Fruit fly (Drosophila melanogaster) whole organism, embryonic: ENCODE data around the gene CG8312.

Experiments
- CG10543 ChIP-seq: fragments of 200-800 bp; sonication (Bioruptor generic); optimal IDR thresholded peaks from 3 replicates; lab custom pipeline; 2017; ENCODE audit warnings: missing biosample characterization, mild to moderate bottlenecking, missing genetic modification characterization, moderate library complexity
- CG11398 ChIP-seq: fragments of 200-800 bp; sonication (Bioruptor generic); optimal IDR thresholded peaks from 2 replicates; lab custom pipeline; 2016; ENCODE audit warnings: missing biosample characterization, missing genetic modification characterization
- CG11723 ChIP-seq: fragments of 200-800 bp; sonication (Bioruptor generic); optimal IDR thresholded peaks from 2 replicates; lab custom pipeline; 2017; ENCODE audit warnings: missing biosample characterization, mild to moderate bottlenecking, missing genetic modification characterization
- CG12104 ChIP-seq: fragments of 200-800 bp; sonication (Bioruptor generic); optimal IDR thresholded peaks from 3 replicates; lab custom pipeline; 2016; ENCODE audit warnings: missing biosample characterization, missing genetic modification characterization
- CG13624 ChIP-seq: fragments of 200-800 bp; sonication (Bioruptor generic); optimal IDR thresholded peaks from 2 replicates; lab custom pipeline; 2016; ENCODE audit warnings: missing biosample characterization, missing genetic modification characterization
- CG17385 ChIP-seq: fragments of 200-800 bp; sonication (Bioruptor generic); optimal IDR thresholded peaks from 3 replicates; lab custom pipeline; 2018; ENCODE audit warnings: missing biosample characterization, mild to moderate bottlenecking, missing genetic modification characterization
- CG17829 ChIP-seq: fragments of 200-800 bp; optimal IDR thresholded peaks from 2 replicates; lab custom pipeline; 2019; ENCODE audit warnings: missing biosample characterization, mild to moderate bottlenecking, missing genetic modification characterization, moderate library complexity
- CG34224 ChIP-seq: fragments of 200-800 bp; sonication (Bioruptor generic); IDR thresholded peaks from 3 replicates; pipeline ENCODE4 v1.3.6; 2022; ENCODE audit warnings: missing biosample characterization, missing genetic modification characterization; ENCODE audit not compliant: partially characterized antibody
- CG4730 ChIP-seq: fragments of 200-800 bp; sonication (Bioruptor generic); IDR thresholded peaks from 2 replicates; pipeline ENCODE4 v1.3.6; 2022; ENCODE audit warnings: missing biosample characterization, missing genetic modification characterization
- CG4820 ChIP-seq: fragments of 200-800 bp; sonication (Bioruptor generic); optimal IDR thresholded peaks from 3 replicates; lab custom pipeline; 2016; ENCODE audit warnings: missing biosample characterization, missing genetic modification characterization
- CG6765 ChIP-seq: fragments of 200-800 bp; sonication (Bioruptor generic); optimal IDR thresholded peaks from 3 replicates; lab custom pipeline; 2017; ENCODE audit warnings: missing biosample characterization, mild to moderate bottlenecking, missing genetic modification characterization
- CG7786 ChIP-seq: fragments of 200-800 bp; sonication (Bioruptor generic); optimal IDR thresholded peaks from 2 replicates; lab custom pipeline; 2016; ENCODE audit warnings: missing biosample characterization, missing genetic modification characterization
- CG7839 ChIP-seq: fragments of 200-800 bp; sonication (Bioruptor generic); optimal IDR thresholded peaks from 3 replicates; lab custom pipeline; 2018; ENCODE audit warnings: missing biosample characterization, mild to moderate bottlenecking, missing genetic modification characterization, moderate library complexity
- CG7987 ChIP-seq: fragments of 200-800 bp; sonication (Bioruptor generic); optimal IDR thresholded peaks from 2 replicates; lab custom pipeline; 2018; ENCODE audit warnings: missing biosample characterization, mild to moderate bottlenecking, missing genetic modification characterization, moderate library complexity
- CHES-1-like ChIP-seq: fragments of 200-800 bp; sonication (Bioruptor generic); optimal IDR thresholded peaks from 2 replicates; lab custom pipeline; 2016; ENCODE audit warnings: missing biosample characterization, missing genetic modification characterization
- Dbx ChIP-seq: fragments of 200-800 bp; sonication (Bioruptor generic); IDR thresholded peaks from 3 replicates; pipeline ENCODE4 v1.3.6; 2022; ENCODE audit warnings: missing biosample characterization, missing genetic modification characterization
- E2f2 ChIP-seq: fragments of 200-800 bp; sonication (Bioruptor generic); IDR thresholded peaks from 2 replicates; pipeline ENCODE4 v1.3.6; 2022; ENCODE audit warnings: missing biosample characterization, missing genetic modification characterization
- Ets65A ChIP-seq: fragments of 200-800 bp; sonication (Bioruptor generic); peaks from one replicate; lab custom pipeline; 2016; ENCODE audit warnings: missing biosample characterization, missing genetic modification characterization
- Ets97D ChIP-seq: fragments of 200-800 bp; sonication (Bioruptor generic); optimal IDR thresholded peaks from 3 replicates; lab custom pipeline; 2016; ENCODE audit warnings: missing biosample characterization, missing genetic modification characterization
- Fer1 ChIP-seq: fragments of 200-800 bp; sonication (Bioruptor generic); optimal IDR thresholded peaks from 2 replicates; lab custom pipeline; 2017; ENCODE audit warnings: missing biosample characterization, mild to moderate bottlenecking, missing genetic modification characterization
- Hr3 ChIP-seq: fragments of 200-800 bp; sonication (Bioruptor generic); optimal IDR thresholded peaks from 3 replicates; lab custom pipeline; 2016; ENCODE audit warnings: missing biosample characterization, missing genetic modification characterization
- MESR4 ChIP-seq: fragments of 200-800 bp; sonication (Bioruptor generic); optimal IDR thresholded peaks from 2 replicates; lab custom pipeline; 2018; ENCODE audit warnings: missing biosample characterization, mild to moderate bottlenecking, missing genetic modification characterization, moderate library complexity
- NFAT ChIP-seq: fragments of 200-800 bp; sonication (Bioruptor generic); IDR thresholded peaks from 2 replicates; pipeline ENCODE4 v1.3.6; 2022; ENCODE audit warnings: missing biosample characterization, missing genetic modification characterization
- Nf-YA ChIP-seq: fragments of 200-800 bp; sonication (Bioruptor generic); IDR thresholded peaks from 2 replicates; pipeline ENCODE4 v1.3.6; 2022; ENCODE audit warnings: missing biosample characterization, missing genetic modification characterization
- PHDP ChIP-seq: fragments of 200-800 bp; sonication (Bioruptor generic); optimal IDR thresholded peaks from 3 replicates; lab custom pipeline; 2018; ENCODE audit warnings: missing biosample characterization, mild to moderate bottlenecking, missing genetic modification characterization, moderate library complexity
- Pdp1 ChIP-seq, 2 experiments: fragments of 200-800 bp; sonication (Bioruptor generic); optimal IDR thresholded peaks; 3 replicates each; lab custom pipeline; 2016; ENCODE audit warnings: missing biosample characterization in 2 of 2, missing genetic modification characterization in 2 of 2, mild to moderate bottlenecking in 1 of 2, moderate library complexity in 1 of 2
- Poxn ChIP-seq: fragments of 200-800 bp; sonication (Bioruptor generic); IDR thresholded peaks from 2 replicates; pipeline ENCODE4 v1.3.6; 2022; ENCODE audit warnings: missing biosample characterization, missing genetic modification characterization
- Sox102F ChIP-seq: fragments of 200-800 bp; sonication (Bioruptor generic); optimal IDR thresholded peaks from 2 replicates; lab custom pipeline; 2018; ENCODE audit warnings: missing biosample characterization, mild to moderate bottlenecking, missing genetic modification characterization, moderate library complexity
- Ssrp ChIP-seq: fragments of 200-800 bp; sonication (Bioruptor generic); optimal IDR thresholded peaks from 2 replicates; lab custom pipeline; 2018; ENCODE audit warnings: missing biosample characterization, mild to moderate bottlenecking, missing genetic modification characterization, moderate library complexity
- YL-1 ChIP-seq: fragments of 200-800 bp; sonication (Bioruptor generic); optimal IDR thresholded peaks from 3 replicates; lab custom pipeline; 2017; ENCODE audit warnings: missing biosample characterization, mild to moderate bottlenecking, missing genetic modification characterization
- crol ChIP-seq: fragments of 200-800 bp; sonication (Bioruptor generic); IDR thresholded peaks from 2 replicates; pipeline ENCODE4 v1.3.6; 2022; ENCODE audit warnings: missing biosample characterization, missing genetic modification characterization
- dati ChIP-seq: fragments of 200-800 bp; sonication (Bioruptor generic); IDR thresholded peaks from 2 replicates; pipeline ENCODE4 v1.3.6; 2022; ENCODE audit warnings: missing biosample characterization, missing genetic modification characterization
- dpn ChIP-seq, 2 experiments: fragments of 200-800 bp; sonication (Bioruptor generic); optimal IDR thresholded peaks; 3 replicates each; lab custom pipeline; 2016; ENCODE audit warnings: missing biosample characterization in 2 of 2, missing genetic modification characterization in 2 of 2
- gsb ChIP-seq: fragments of 200-800 bp; sonication (Bioruptor generic); IDR thresholded peaks from 2 replicates; pipeline ENCODE4 v1.3.6; 2022; ENCODE audit warnings: missing biosample characterization, missing genetic modification characterization
- insv ChIP-seq, 2 experiments: fragments of 200-800 bp; sonication (Bioruptor generic); optimal IDR thresholded peaks; 3 replicates each; lab custom pipeline; 2016 to 2018; ENCODE audit warnings: missing biosample characterization in 2 of 2, missing genetic modification characterization in 2 of 2
- jumu ChIP-seq: fragments of 200-800 bp; sonication (Bioruptor generic); optimal IDR thresholded peaks from 3 replicates; lab custom pipeline; 2016; ENCODE audit warnings: missing biosample characterization, missing genetic modification characterization
- klu ChIP-seq: fragments of 200-800 bp; sonication (Bioruptor generic); IDR thresholded peaks from 2 replicates; pipeline ENCODE4 v1.3.6; 2022; ENCODE audit warnings: missing biosample characterization, missing genetic modification characterization
- lov ChIP-seq, 2 experiments: fragments of 200-800 bp in 1 of 2; fragments of >200 bp in 1 of 2; sonication (Bioruptor generic) in 1 of 2; IDR thresholded peaks in 1 of 2; optimal IDR thresholded peaks in 1 of 2; 2 replicates in 1 of 2; 3 replicates in 1 of 2; pipeline versions ENCODE4 v1.3.6 to Lab custom; 2017 to 2022; ENCODE audit warnings: missing biosample characterization in 1 of 2, missing genetic modification characterization in 1 of 2
- mirr ChIP-seq: fragments of 200-800 bp; sonication (Bioruptor generic); optimal IDR thresholded peaks from 3 replicates; lab custom pipeline; 2018; ENCODE audit warnings: missing biosample characterization, mild to moderate bottlenecking, missing genetic modification characterization
- nerfin-1 ChIP-seq: fragments of 200-800 bp; sonication (Bioruptor generic); optimal IDR thresholded peaks from 3 replicates; lab custom pipeline; 2019; ENCODE audit warnings: missing biosample characterization, mild to moderate bottlenecking, missing genetic modification characterization, moderate library complexity
- odd ChIP-seq: fragments of 200-800 bp; sonication (Bioruptor generic); optimal IDR thresholded peaks from 2 replicates; lab custom pipeline; 2017; ENCODE audit warnings: missing biosample characterization, mild to moderate bottlenecking, missing genetic modification characterization
- pho ChIP-seq: fragments of 200-800 bp; sonication (Bioruptor generic); optimal IDR thresholded peaks from 2 replicates; lab custom pipeline; 2016; ENCODE audit warnings: missing biosample characterization, missing genetic modification characterization
- phol ChIP-seq: fragments of 200-800 bp; sonication (Bioruptor generic); optimal IDR thresholded peaks from 3 replicates; lab custom pipeline; 2018; ENCODE audit warnings: missing biosample characterization, mild to moderate bottlenecking, missing genetic modification characterization, moderate library complexity
- ro ChIP-seq: fragments of 200-800 bp; sonication (Bioruptor generic); IDR thresholded peaks from 2 replicates; pipeline ENCODE4 v1.3.6; 2022; ENCODE audit warnings: missing biosample characterization, missing genetic modification characterization
- salm ChIP-seq: fragments of 200-800 bp; sonication (Bioruptor generic); optimal IDR thresholded peaks from 2 replicates; lab custom pipeline; 2018; ENCODE audit warnings: missing biosample characterization, mild to moderate bottlenecking, missing genetic modification characterization
- sd ChIP-seq: fragments of 200-800 bp; sonication (Bioruptor generic); optimal IDR thresholded peaks from 3 replicates; lab custom pipeline; 2018; ENCODE audit warnings: missing biosample characterization, mild to moderate bottlenecking, missing genetic modification characterization, moderate library complexity
- tna ChIP-seq: fragments of 200-800 bp; sonication (Bioruptor generic); IDR thresholded peaks from 2 replicates; pipeline ENCODE4 v1.3.6; 2022; ENCODE audit warnings: missing biosample characterization, missing genetic modification characterization; ENCODE audit not compliant: partially characterized antibody
- toy ChIP-seq: fragments of 200-800 bp; sonication (Bioruptor generic); IDR thresholded peaks from 2 replicates; pipeline ENCODE4 v1.3.6; 2022; ENCODE audit warnings: missing biosample characterization, missing genetic modification characterization
- twi ChIP-seq: fragments of 200-800 bp; optimal IDR thresholded peaks from 2 replicates; lab custom pipeline; 2019; ENCODE audit warnings: missing biosample characterization, mild to moderate bottlenecking, missing genetic modification characterization, moderate library complexity
- zfh1 ChIP-seq: fragments of 200-800 bp; sonication (Bioruptor generic); IDR thresholded peaks from 3 replicates; pipeline ENCODE4 v1.3.6; 2022; ENCODE audit warnings: missing biosample characterization, missing genetic modification characterization

CG8312 gene

DNA sequence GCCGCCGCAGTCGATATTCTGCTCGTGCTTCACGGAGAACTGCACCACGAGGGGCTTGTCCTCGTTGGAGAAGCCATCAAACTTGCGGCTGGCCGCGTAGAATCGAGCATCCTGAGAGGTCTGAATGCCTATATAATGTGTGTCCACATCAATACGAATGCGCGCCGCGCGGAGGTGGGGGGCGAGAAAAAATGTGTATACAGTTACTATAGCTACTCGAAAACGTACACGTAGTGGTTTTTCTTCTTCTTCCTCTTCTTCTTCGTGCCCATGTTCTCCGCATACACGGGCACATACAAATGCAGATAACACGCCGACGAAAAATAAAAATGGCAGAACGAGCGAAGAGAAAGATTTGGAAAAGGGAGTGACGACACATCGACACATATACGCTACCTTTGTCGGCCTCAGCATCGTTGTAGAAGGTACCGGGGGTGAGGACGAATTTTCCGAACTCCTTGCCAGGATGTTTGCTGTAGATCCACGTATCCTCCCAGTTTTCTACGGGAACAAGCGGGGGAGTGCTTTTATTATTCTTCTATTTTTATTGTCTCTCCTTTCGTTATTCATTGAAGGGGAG, 39.0 kb downstream of the CG8312 start (continued):
- no peak for TF ChIP-seq CG11723 (GFP tag; lab: Kevin White, UChicago)
- peak; percentile 98 for TF ChIP-seq CG17385 (GFP tag; lab: Kevin White, UChicago)
- TF ChIP-seq pho (GFP tag; lab: Kevin White, UChicago): no peak
- TF ChIP-seq NFAT: no peak
- no peak for TF ChIP-seq CG4730 (GFP tag; lab: Robert Waterston, UW)
- TF ChIP-seq zfh1: no peak
- no peak for TF ChIP-seq Hr3 (GFP tag; lab: Kevin White, UChicago)
- TF ChIP-seq CG4820 (GFP tag; lab: Kevin White, UChicago): no peak
- peak; percentile 71 for TF ChIP-seq sd (tag; lab: Kevin White, UChicago)
- peak; percentile 83 for TF ChIP-seq MESR4 (GFP tag; lab: Kevin White, UChicago)
- TF ChIP-seq nerfin-1 (tag; lab: Kevin White, UChicago): no peak
- peak; percentile 18 for TF ChIP-seq mirr
- no peak for TF ChIP-seq gsb (GFP tag; lab: Robert Waterston, UW)
- no peak for TF ChIP-seq PHDP (tag; lab: Kevin White, UChicago)
- peak; percentile 9 for TF ChIP-seq Ssrp (tag; lab: Kevin White, UChicago)
- TF ChIP-seq CG11398 (GFP tag; lab: Kevin White, UChicago): no peak
- TF ChIP-seq phol: peak; percentile 69
- peak; percentile 86 for TF ChIP-seq YL-1
- TF ChIP-seq Pdp1 (GFP tag; optimal IDR thresholded peaks at IDR 0.05; lab: Kevin White, UChicago): peak in 1 of 2 experiments; percentile 25
- no peak for TF ChIP-seq Sox102F (GFP tag; lab: Kevin White, UChicago)
- no peak for TF ChIP-seq Dbx
- peak; percentile 5 for TF ChIP-seq CG7786 (GFP tag; lab: Kevin White, UChicago)
- TF ChIP-seq lov (optimal IDR thresholded peaks at IDR 0.05; lab: Kevin White, UChicago): no peak
- no peak for TF ChIP-seq lov (GFP tag; IDR thresholded peaks at IDR 0.05; lab: Robert Waterston, UW)
- TF ChIP-seq klu (GFP tag; lab: Robert Waterston, UW): no peak

DNA sequence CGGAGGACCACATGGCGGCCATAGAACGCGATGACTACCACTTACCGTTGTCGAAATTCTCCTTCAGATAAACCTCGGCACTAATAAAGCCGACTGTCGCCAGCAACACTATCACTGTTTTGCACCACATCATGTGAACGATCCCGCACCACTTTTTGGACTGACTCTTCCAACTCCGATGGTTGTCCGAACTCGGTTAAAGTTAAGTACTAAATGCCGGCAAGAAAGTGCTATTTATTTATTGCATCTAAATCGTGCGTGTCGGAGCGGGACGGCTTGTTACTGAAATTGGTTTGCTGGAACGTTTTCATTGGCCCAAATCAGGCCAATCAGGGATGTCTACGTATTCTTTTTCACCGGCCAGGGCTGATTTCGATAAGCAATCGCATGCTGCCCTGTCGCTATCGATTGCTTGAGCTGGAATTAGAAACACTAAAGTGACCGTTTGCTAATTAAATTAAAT, 39.6 kb downstream of the CG8312 start, which contains the start of gene Calr:
TSS of gene Calr (minus strand) at position 219 of the 463 bp plus-strand sequence.
- TF ChIP-seq CHES-1-like (GFP tag; lab: Kevin White, UChicago): peak; percentile 50
- TF ChIP-seq CG34224: no peak
- TF ChIP-seq CG17829: peak; percentile 78
- no peak for TF ChIP-seq E2f2 (GFP tag; lab: Robert Waterston, UW)
- TF ChIP-seq CG7987 (GFP tag; lab: Kevin White, UChicago): peak; percentile 63
- TF ChIP-seq twi (tag; lab: Kevin White, UChicago): no peak
- TF ChIP-seq crol (GFP tag; lab: Robert Waterston, UW): no peak
- TF ChIP-seq dpn (GFP tag; optimal IDR thresholded peaks at IDR 0.05; lab: Kevin White, UChicago): peak; percentile 23 to 25
- TF ChIP-seq MESR4 (GFP tag; lab: Kevin White, UChicago): peak; percentile 87
- peak; percentile 5 for TF ChIP-seq CG6765
- TF ChIP-seq Ets65A (GFP tag; lab: Kevin White, UChicago): no peak
- peak; percentile 22 for TF ChIP-seq CG13624 (GFP tag; lab: Kevin White, UChicago)
- peak; percentile 59 for TF ChIP-seq nerfin-1 (tag; lab: Kevin White, UChicago)
- TF ChIP-seq odd (GFP tag; lab: Kevin White, UChicago): peak; percentile 64
- no peak for TF ChIP-seq dati (GFP tag; lab: Robert Waterston, UW)
- TF ChIP-seq Poxn (GFP tag; lab: Robert Waterston, UW): no peak
- no peak for TF ChIP-seq toy
- no peak for TF ChIP-seq NFAT
- TF ChIP-seq Fer1 (GFP tag; lab: Kevin White, UChicago): peak; percentile 72
- TF ChIP-seq CG10543 (GFP tag; lab: Kevin White, UChicago): peak; percentile 34
- TF ChIP-seq jumu (GFP tag; lab: Kevin White, UChicago): no peak
- TF ChIP-seq Ets97D (GFP tag; lab: Kevin White, UChicago): peak; percentile 92
- peak; percentile 52 for TF ChIP-seq salm
- TF ChIP-seq tna (GFP tag; lab: Robert Waterston, UW): no peak
- no peak for TF ChIP-seq Nf-YA (GFP tag; lab: Robert Waterston, UW)
- peak in 1 of 2 experiments; percentile 65 for TF ChIP-seq insv (GFP tag; optimal IDR thresholded peaks at IDR 0.05; lab: Kevin White, UChicago)
- no peak for TF ChIP-seq ro (GFP tag; lab: Robert Waterston, UW)
- no peak for TF ChIP-seq CG12104 (GFP tag; lab: Kevin White, UChicago)
- TF ChIP-seq CG7839 (tag; lab: Kevin White, UChicago): no peak
